Worm (Caenorhabditis elegans) whole organism, young adult: ENCODE measurements around the gene lin-66.
A peak's percentile ranks its signal among the peaks of the same experiment; 100 is the strongest.

Experiments used
- pbrm-1 ChIP-seq: fragments of 200-800 bp; sonication (Bioruptor generic); IDR thresholded peaks from 2 replicates; pipeline ENCODE4 v1.3.6; 2022; ENCODE audit warnings: missing genetic modification reagents, missing genetic modification characterization, missing compliant biosample characterization
- snpc-4 ChIP-seq, 5 experiments: fragments of 150-350 bp in 1 of 5; sonication (generic microtip) in 4 of 5; optimal IDR thresholded peaks; 2 replicates each; lab custom pipeline; 2014 to 2018; ENCODE audit warnings: missing genetic modification characterization in 5 of 5, missing biosample characterization in 3 of 5, antibody characterized with exemption in 2 of 5, mild to moderate bottlenecking in 2 of 5, missing compliant biosample characterization in 2 of 5, missing genotype in 2 of 5, moderate library complexity in 2 of 5, missing genetic modification reagents in 1 of 5

- TF ChIP-seq snpc-4 (GFP tag; optimal IDR thresholded peaks at IDR 0.05; lab: Kevin White, UChicago) = peak; percentile 9
- TF ChIP-seq snpc-4 (tag; optimal IDR thresholded peaks at IDR 0.05; lab: Kevin White, UChicago) = peak in 2 of 4 experiments; percentile 30 to 72
- TF ChIP-seq pbrm-1 (GFP tag; lab: Robert Waterston, UW) = no peak
Observed at ce11 chrIV:13880370-13880769, 7.5 kb upstream of the lin-66 start.
